Fruit fly (Drosophila melanogaster): Measurements from ENCODE around the gene CG42714.

The CG42714 gene

dm6 chr3L:6269003-6269402 lies 35.1 kb upstream of the CG42714 start:
- no peak for TF ChIP-seq sens-2 (GFP tag; IDR thresholded peaks at IDR 0.05)
- TF ChIP-seq TFAM (GFP tag; optimal IDR thresholded peaks at IDR 0.05) = no peak
- peak in 1 of 2 experiments; percentile 41 for TF ChIP-seq Hr51 (GFP tag; optimal IDR thresholded peaks at IDR 0.05)
- TF ChIP-seq CG32532 (GFP tag; IDR thresholded peaks at IDR 0.05) = no peak
- no peak for TF ChIP-seq Chrac-16 (GFP tag; optimal IDR thresholded peaks at IDR 0.05)
- no peak for TF ChIP-seq Rfx (GFP tag; IDR thresholded peaks at IDR 0.05)
- no peak for TF ChIP-seq Dek (tag; optimal IDR thresholded peaks at IDR 0.05)
- no peak for TF ChIP-seq tx (GFP tag; optimal IDR thresholded peaks at IDR 0.05)
- TF ChIP-seq jumu (GFP tag; optimal IDR thresholded peaks at IDR 0.05) = no peak
- no peak for TF ChIP-seq CG31365 (tag; optimal IDR thresholded peaks at IDR 0.05)
- no peak for TF ChIP-seq Ssrp (tag; optimal IDR thresholded peaks at IDR 0.05)
- no peak for TF ChIP-seq ATbp (GFP tag; optimal IDR thresholded peaks at IDR 0.05)
- no peak for TF ChIP-seq CG34224 (GFP tag; IDR thresholded peaks at IDR 0.05; ENCODE audit: partially characterized antibody)
- TF ChIP-seq Ptx1 (GFP tag; IDR thresholded peaks at IDR 0.05) = no peak
- TF ChIP-seq CG14860 (GFP tag; IDR thresholded peaks at IDR 0.05; ENCODE audit: partially characterized antibody) = no peak
- no peak for TF ChIP-seq Xbp1 (GFP tag; optimal IDR thresholded peaks at IDR 0.05)
- no peak for TF ChIP-seq sna (GFP tag; IDR thresholded peaks at IDR 0.05; ENCODE audit: partially characterized antibody)
- TF ChIP-seq abd-A (tag; optimal IDR thresholded peaks at IDR 0.05) = no peak
- TF ChIP-seq dmrt99B (tag; optimal IDR thresholded peaks at IDR 0.05) = peak; percentile 35
- TF ChIP-seq PHDP (tag; optimal IDR thresholded peaks at IDR 0.05) = no peak
- TF ChIP-seq CG9215 (GFP tag; IDR thresholded peaks at IDR 0.05) = no peak
- 0 out of 3 replicates have a peak, but pooled peaks have one; percentile 10 for TF ChIP-seq CG17361 (GFP tag; IDR thresholded peaks at IDR 0.05)
- no peak for TF ChIP-seq E2f2 (GFP tag; IDR thresholded peaks at IDR 0.05)
- TF ChIP-seq CG14710 (tag; optimal IDR thresholded peaks at IDR 0.05) = no peak
- TF ChIP-seq shn (GFP tag; optimal IDR thresholded peaks at IDR 0.05) = no peak
- 0 out of 2 replicates have a peak, but pooled peaks have one; percentile 32 for TF ChIP-seq sisA (GFP tag; IDR thresholded peaks at IDR 0.05)
- TF ChIP-seq CG8765 (GFP tag; IDR thresholded peaks at IDR 0.05) = no peak
- TF ChIP-seq NK7.1 (GFP tag; optimal IDR thresholded peaks at IDR 0.05) = no peak
- no peak for TF ChIP-seq H2.0 (GFP tag; IDR thresholded peaks at IDR 0.05)
- no peak for TF ChIP-seq CG17186 (GFP tag; optimal IDR thresholded peaks at IDR 0.05)
- TF ChIP-seq crc (GFP tag; optimal IDR thresholded peaks at IDR 0.05) = no peak
- TF ChIP-seq Stat92E (GFP tag; optimal IDR thresholded peaks at IDR 0.05) = no peak
- TF ChIP-seq grn (GFP tag; optimal IDR thresholded peaks at IDR 0.05) = no peak
- TF ChIP-seq CG12219 (GFP tag; optimal IDR thresholded peaks at IDR 0.05) = no peak
- TF ChIP-seq psq (GFP tag; optimal IDR thresholded peaks at IDR 0.05) = no peak
- TF ChIP-seq sens (GFP tag) = peak; percentile 57
- no peak for TF ChIP-seq Bteb2 (GFP tag; optimal IDR thresholded peaks at IDR 0.05)
- TF ChIP-seq ase (GFP tag; IDR thresholded peaks at IDR 0.05) = no peak
- TF ChIP-seq cwo (GFP tag; optimal IDR thresholded peaks at IDR 0.05) = no peak
- no peak for TF ChIP-seq CG1529 (GFP tag; optimal IDR thresholded peaks at IDR 0.05)
- TF ChIP-seq CG17359 (tag; optimal IDR thresholded peaks at IDR 0.05) = no peak
- TF ChIP-seq Nf-YB (GFP tag; optimal IDR thresholded peaks at IDR 0.05) = no peak
- no peak for TF ChIP-seq Hmx (GFP tag; optimal IDR thresholded peaks at IDR 0.05)
- TF ChIP-seq stc (GFP tag; IDR thresholded peaks at IDR 0.05) = no peak
- TF ChIP-seq BtbVII (GFP tag; optimal IDR thresholded peaks at IDR 0.05) = no peak
- no peak for TF ChIP-seq hkb (optimal IDR thresholded peaks at IDR 0.05)
- TF ChIP-seq hkb (GFP tag; IDR thresholded peaks at IDR 0.05) = no peak
- no peak for TF ChIP-seq CG16779 (GFP tag; IDR thresholded peaks at IDR 0.05)
- no peak for TF ChIP-seq CG3847 (GFP tag; IDR thresholded peaks at IDR 0.05)
- peak; percentile 32; the same call in 1 of the 2 replicates for TF ChIP-seq CG17328 (GFP tag; IDR thresholded peaks at IDR 0.05)
- TF ChIP-seq CG2875 (GFP tag; optimal IDR thresholded peaks at IDR 0.05) = no peak
- no peak for TF ChIP-seq CG1832 (GFP tag; optimal IDR thresholded peaks at IDR 0.05)
